ENCODE assay signal across 1 fruit fly cellular context in genomic region chr3R:21632930-21633780, dm6.
TF ChIP-seq lines count a peak whose summit lies in the region.

No protein-coding gene starts in this region.

TF ChIP-seq in whole organism, embryonic, 481 proteins besides CTCF, POLR2A, EP300 and RAD21 (continued from another document and continues in another):
- no peak for TF ChIP-seq HmgD (GFP tag; optimal IDR thresholded peaks at IDR 0.05; lab: Kevin White, UChicago)
- no peak for TF ChIP-seq CG2202 (tag; optimal IDR thresholded peaks at IDR 0.05; lab: Kevin White, UChicago)
- peak; percentile 4 for TF ChIP-seq Lhr (GFP tag; optimal IDR thresholded peaks at IDR 0.05; lab: Kevin White, UChicago)
- TF ChIP-seq CG31365 (tag; optimal IDR thresholded peaks at IDR 0.05; lab: Kevin White, UChicago): peak; percentile 41
- peak; percentile 4 for TF ChIP-seq CG10654 (GFP tag; optimal IDR thresholded peaks at IDR 0.05; lab: Kevin White, UChicago)
- TF ChIP-seq Dref (GFP tag; IDR thresholded peaks at IDR 0.05; lab: Robert Waterston, UW): no peak
- no peak for TF ChIP-seq toy (GFP tag; IDR thresholded peaks at IDR 0.05; lab: Robert Waterston, UW)
- TF ChIP-seq Doc2 (GFP tag; IDR thresholded peaks at IDR 0.05; lab: Robert Waterston, UW): no peak
- TF ChIP-seq CG4282 (GFP tag; optimal IDR thresholded peaks at IDR 0.05; lab: Kevin White, UChicago): no peak
- no peak for TF ChIP-seq D (optimal IDR thresholded peaks at IDR 0.05; lab: Kevin White, UChicago)
- TF ChIP-seq D (GFP tag; optimal IDR thresholded peaks at IDR 0.05; lab: Kevin White, UChicago): peak; percentile 29
- TF ChIP-seq Sox102F (GFP tag; optimal IDR thresholded peaks at IDR 0.05; lab: Kevin White, UChicago): peak; percentile 74
- no peak for TF ChIP-seq gcm (GFP tag; optimal IDR thresholded peaks at IDR 0.05; lab: Kevin White, UChicago)
- TF ChIP-seq CG1792 (GFP tag; optimal IDR thresholded peaks at IDR 0.05; lab: Kevin White, UChicago): no peak
- peak; percentile 56 for TF ChIP-seq CG8388 (GFP tag; optimal IDR thresholded peaks at IDR 0.05; lab: Kevin White, UChicago)
- peak; percentile 34 for TF ChIP-seq CG12104 (GFP tag; optimal IDR thresholded peaks at IDR 0.05; lab: Kevin White, UChicago)
- no peak for TF ChIP-seq CG8944 (GFP tag; optimal IDR thresholded peaks at IDR 0.05; lab: Kevin White, UChicago)
- no peak for TF ChIP-seq H2.0 (GFP tag; IDR thresholded peaks at IDR 0.05; lab: Robert Waterston, UW)
- TF ChIP-seq CG5245 (GFP tag; optimal IDR thresholded peaks at IDR 0.05; lab: Kevin White, UChicago): no peak
- TF ChIP-seq CG10209 (GFP tag; optimal IDR thresholded peaks at IDR 0.05; lab: Kevin White, UChicago): peak; percentile 34
- no peak for TF ChIP-seq Gsc (GFP tag; IDR thresholded peaks at IDR 0.05; lab: Robert Waterston, UW)
- no peak for TF ChIP-seq vnd (GFP tag; IDR thresholded peaks at IDR 0.05; lab: Robert Waterston, UW; ENCODE audit: partially characterized antibody)
- TF ChIP-seq sens (GFP tag; lab: Kevin White, UChicago): peak; percentile 80
- TF ChIP-seq D19B (GFP tag; optimal IDR thresholded peaks at IDR 0.05; lab: Kevin White, UChicago): no peak
- TF ChIP-seq grn (GFP tag; optimal IDR thresholded peaks at IDR 0.05; lab: Kevin White, UChicago): no peak
- TF ChIP-seq CG9727 (GFP tag; optimal IDR thresholded peaks at IDR 0.05; lab: Kevin White, UChicago): peak; percentile 40
- TF ChIP-seq Abd-B (GFP tag; optimal IDR thresholded peaks at IDR 0.05; lab: Kevin White, UChicago): no peak
- TF ChIP-seq Ssrp (tag; optimal IDR thresholded peaks at IDR 0.05; lab: Kevin White, UChicago): peak; percentile 40
- TF ChIP-seq CG1233 (GFP tag; optimal IDR thresholded peaks at IDR 0.05; lab: Kevin White, UChicago): peak; percentile 11
- TF ChIP-seq Awh (GFP tag; IDR thresholded peaks at IDR 0.05; lab: Robert Waterston, UW): no peak
- TF ChIP-seq dmrt99B (tag; optimal IDR thresholded peaks at IDR 0.05; lab: Kevin White, UChicago): peak; percentile 52
- TF ChIP-seq CG16863 (GFP tag; optimal IDR thresholded peaks at IDR 0.05; lab: Kevin White, UChicago): no peak
- TF ChIP-seq CG6854 (GFP tag; optimal IDR thresholded peaks at IDR 0.05; lab: Kevin White, UChicago): no peak
- TF ChIP-seq br (optimal IDR thresholded peaks at IDR 0.05; lab: Kevin White, UChicago): no peak
- TF ChIP-seq CG7928 (GFP tag; optimal IDR thresholded peaks at IDR 0.05; lab: Kevin White, UChicago): no peak
- TF ChIP-seq CG11398 (GFP tag; optimal IDR thresholded peaks at IDR 0.05; lab: Kevin White, UChicago): no peak
- TF ChIP-seq Dbx (GFP tag; IDR thresholded peaks at IDR 0.05; lab: Robert Waterston, UW): no peak
- peak in 1 of 2 experiments; percentile 71 for TF ChIP-seq bsh (GFP tag; optimal IDR thresholded peaks at IDR 0.05; lab: Kevin White, UChicago)
- TF ChIP-seq chinmo (GFP tag; IDR thresholded peaks at IDR 0.05; lab: Robert Waterston, UW; ENCODE audit: partially characterized antibody): no peak
- no peak for TF ChIP-seq zfh2 (GFP tag; optimal IDR thresholded peaks at IDR 0.05; lab: Kevin White, UChicago)
- TF ChIP-seq Neu2 (GFP tag; optimal IDR thresholded peaks at IDR 0.05; lab: Kevin White, UChicago; ENCODE audit: borderline replicate concordance): no peak
- no peak for TF ChIP-seq Camta (GFP tag; optimal IDR thresholded peaks at IDR 0.05; lab: Kevin White, UChicago)
- TF ChIP-seq Sry-δ (GFP tag; optimal IDR thresholded peaks at IDR 0.05; lab: Kevin White, UChicago): peak; percentile 27
- no peak for TF ChIP-seq zfh1 (GFP tag; IDR thresholded peaks at IDR 0.05; lab: Robert Waterston, UW)
- no peak for TF ChIP-seq run (tag; optimal IDR thresholded peaks at IDR 0.05; lab: Kevin White, UChicago)
- no peak for TF ChIP-seq Ets97D (GFP tag; optimal IDR thresholded peaks at IDR 0.05; lab: Kevin White, UChicago)
- TF ChIP-seq CG3407 (GFP tag; optimal IDR thresholded peaks at IDR 0.05; lab: Kevin White, UChicago): no peak
- no peak for TF ChIP-seq HLH4C (GFP tag; IDR thresholded peaks at IDR 0.05; lab: Robert Waterston, UW; ENCODE audit: partially characterized antibody)
- no peak for TF ChIP-seq Atf3 (GFP tag; optimal IDR thresholded peaks at IDR 0.05; lab: Kevin White, UChicago)
- TF ChIP-seq CG8478 (optimal IDR thresholded peaks at IDR 0.05; lab: Kevin White, UChicago): no peak
- TF ChIP-seq lab (GFP tag; optimal IDR thresholded peaks at IDR 0.05; lab: Kevin White, UChicago): peak; percentile 13
- peak; percentile 4 for TF ChIP-seq CG9817 (tag; optimal IDR thresholded peaks at IDR 0.05; lab: Kevin White, UChicago)
- peak; percentile 68 for TF ChIP-seq dmrt11E (tag; optimal IDR thresholded peaks at IDR 0.05; lab: Kevin White, UChicago)
- TF ChIP-seq CG4730 (GFP tag; IDR thresholded peaks at IDR 0.05; lab: Robert Waterston, UW): no peak
- TF ChIP-seq Dip2 (GFP tag; IDR thresholded peaks at IDR 0.05; lab: Robert Waterston, UW): no peak
- no peak for TF ChIP-seq CG9876 (GFP tag; optimal IDR thresholded peaks at IDR 0.05; lab: Kevin White, UChicago)
- no peak for TF ChIP-seq ac (GFP tag; optimal IDR thresholded peaks at IDR 0.05; lab: Kevin White, UChicago)
- TF ChIP-seq Gug (GFP tag; IDR thresholded peaks at IDR 0.05; lab: Robert Waterston, UW): no peak
- peak; percentile 27 for TF ChIP-seq CG12155 (GFP tag; optimal IDR thresholded peaks at IDR 0.05; lab: Kevin White, UChicago)
- TF ChIP-seq CG10274 (GFP tag; optimal IDR thresholded peaks at IDR 0.05; lab: Kevin White, UChicago): no peak
- TF ChIP-seq CG7357 (GFP tag; IDR thresholded peaks at IDR 0.05; lab: Robert Waterston, UW): no peak
- peak; percentile 10 for TF ChIP-seq CG15269 (tag; optimal IDR thresholded peaks at IDR 0.05; lab: Kevin White, UChicago)
- TF ChIP-seq Drgx (GFP tag; IDR thresholded peaks at IDR 0.05; lab: Robert Waterston, UW): no peak
- TF ChIP-seq CG12391 (tag; optimal IDR thresholded peaks at IDR 0.05; lab: Kevin White, UChicago): peak; percentile 79
- TF ChIP-seq CG10565 (GFP tag; optimal IDR thresholded peaks at IDR 0.05; lab: Kevin White, UChicago): no peak
- TF ChIP-seq Eip74EF (GFP tag; optimal IDR thresholded peaks at IDR 0.05; lab: Kevin White, UChicago): peak in 1 of 2 experiments; percentile 36
- TF ChIP-seq MESR4 (GFP tag; optimal IDR thresholded peaks at IDR 0.05; lab: Kevin White, UChicago): no peak
- no peak for TF ChIP-seq Max (GFP tag; optimal IDR thresholded peaks at IDR 0.05; lab: Kevin White, UChicago)
- TF ChIP-seq CG15601 (tag; optimal IDR thresholded peaks at IDR 0.05; lab: Kevin White, UChicago): peak; percentile 75
- TF ChIP-seq scrt (GFP tag; optimal IDR thresholded peaks at IDR 0.05; lab: Kevin White, UChicago): peak; percentile 24
- TF ChIP-seq Hr3 (GFP tag; optimal IDR thresholded peaks at IDR 0.05; lab: Kevin White, UChicago): peak; percentile 14
- TF ChIP-seq Fer3 (tag; optimal IDR thresholded peaks at IDR 0.05; lab: Kevin White, UChicago): peak; percentile 23
- TF ChIP-seq gcm2 (GFP tag; optimal IDR thresholded peaks at IDR 0.05; lab: Kevin White, UChicago): no peak
- TF ChIP-seq CG16813 (GFP tag; IDR thresholded peaks at IDR 0.05; lab: Robert Waterston, UW; ENCODE audit: partially characterized antibody): no peak
- TF ChIP-seq CG8765 (GFP tag; IDR thresholded peaks at IDR 0.05; lab: Robert Waterston, UW): no peak
- no peak for TF ChIP-seq B-H1 (GFP tag; IDR thresholded peaks at IDR 0.05; lab: Robert Waterston, UW)
- no peak for TF ChIP-seq CG17802 (tag; optimal IDR thresholded peaks at IDR 0.05; lab: Kevin White, UChicago)
- TF ChIP-seq onecut (GFP tag; IDR thresholded peaks at IDR 0.05; lab: Robert Waterston, UW): peak; percentile 41; the same call in 1 of the 2 replicates
- no peak for TF ChIP-seq CG10321 (GFP tag; IDR thresholded peaks at IDR 0.05; lab: Robert Waterston, UW)
- peak; percentile 10 for TF ChIP-seq CG18476 (GFP tag; optimal IDR thresholded peaks at IDR 0.05; lab: Kevin White, UChicago)
- TF ChIP-seq CG6689 (GFP tag; IDR thresholded peaks at IDR 0.05; lab: Robert Waterston, UW): no peak
- TF ChIP-seq gsb-n (tag; optimal IDR thresholded peaks at IDR 0.05; lab: Kevin White, UChicago): peak; percentile 58
- no peak for TF ChIP-seq Pdp1 (GFP tag; optimal IDR thresholded peaks at IDR 0.05; lab: Kevin White, UChicago)
- TF ChIP-seq ash1 (GFP tag; optimal IDR thresholded peaks at IDR 0.05; lab: Kevin White, UChicago): no peak
- no peak for TF ChIP-seq pum (GFP tag; optimal IDR thresholded peaks at IDR 0.05; lab: Kevin White, UChicago)
- TF ChIP-seq Dfd (GFP tag; optimal IDR thresholded peaks at IDR 0.05; lab: Kevin White, UChicago): no peak
- TF ChIP-seq lov (optimal IDR thresholded peaks at IDR 0.05; lab: Kevin White, UChicago): no peak
- TF ChIP-seq lov (GFP tag; IDR thresholded peaks at IDR 0.05; lab: Robert Waterston, UW): no peak
- no peak for TF ChIP-seq hkb (optimal IDR thresholded peaks at IDR 0.05; lab: Kevin White, UChicago)
- TF ChIP-seq hkb (GFP tag; IDR thresholded peaks at IDR 0.05; lab: Robert Waterston, UW): no peak
- TF ChIP-seq CG8924 (tag; optimal IDR thresholded peaks at IDR 0.05; lab: Kevin White, UChicago): peak; percentile 69
- no peak for TF ChIP-seq CG13287 (GFP tag; IDR thresholded peaks at IDR 0.05; lab: Robert Waterston, UW; ENCODE audit: partially characterized antibody)
- no peak for TF ChIP-seq bowl (GFP tag; IDR thresholded peaks at IDR 0.05; lab: Robert Waterston, UW)
- TF ChIP-seq CG2199 (GFP tag; IDR thresholded peaks at IDR 0.05; lab: Robert Waterston, UW): no peak
- TF ChIP-seq Mrtf (GFP tag; IDR thresholded peaks at IDR 0.05; lab: Robert Waterston, UW): no peak
- peak; percentile 26 for TF ChIP-seq nau (GFP tag; optimal IDR thresholded peaks at IDR 0.05; lab: Kevin White, UChicago)
- TF ChIP-seq ssp (GFP tag; IDR thresholded peaks at IDR 0.05; lab: Robert Waterston, UW): no peak
- TF ChIP-seq Bteb2 (GFP tag; optimal IDR thresholded peaks at IDR 0.05; lab: Kevin White, UChicago): no peak
- peak; percentile 54 for TF ChIP-seq CG17829 (tag; optimal IDR thresholded peaks at IDR 0.05; lab: Kevin White, UChicago)
- no peak for TF ChIP-seq nerfin-1 (tag; optimal IDR thresholded peaks at IDR 0.05; lab: Kevin White, UChicago)
- peak; percentile 31 for TF ChIP-seq trem (tag; optimal IDR thresholded peaks at IDR 0.05; lab: Kevin White, UChicago)
- TF ChIP-seq CoRest (tag; optimal IDR thresholded peaks at IDR 0.05; lab: Kevin White, UChicago): peak; percentile 71
- peak; percentile 29 for TF ChIP-seq NfI (GFP tag; optimal IDR thresholded peaks at IDR 0.05; lab: Kevin White, UChicago)
- peak; percentile 65 for TF ChIP-seq nom (GFP tag; optimal IDR thresholded peaks at IDR 0.05; lab: Kevin White, UChicago)
- TF ChIP-seq exex (tag; optimal IDR thresholded peaks at IDR 0.05; lab: Kevin White, UChicago): no peak
- no peak for TF ChIP-seq bigmax (GFP tag; optimal IDR thresholded peaks at IDR 0.05; lab: Kevin White, UChicago)
- TF ChIP-seq nerfin-2 (GFP tag; IDR thresholded peaks at IDR 0.05; lab: Robert Waterston, UW; ENCODE audit: partially characterized antibody): no peak
- TF ChIP-seq stwl (tag; optimal IDR thresholded peaks at IDR 0.05; lab: Kevin White, UChicago): peak; percentile 29
- no peak for TF ChIP-seq Ets65A (GFP tag; lab: Kevin White, UChicago)
- no peak for TF ChIP-seq CG31441 (GFP tag; IDR thresholded peaks at IDR 0.05; lab: Robert Waterston, UW)
- TF ChIP-seq croc (GFP tag; conservative IDR thresholded peaks at IDR 0.05; lab: Robert Waterston, UW): no peak; the same call in 2 of the 3 replicates
- TF ChIP-seq maf-S (GFP tag; optimal IDR thresholded peaks at IDR 0.05; lab: Kevin White, UChicago): no peak
- TF ChIP-seq Kr (GFP tag; optimal IDR thresholded peaks at IDR 0.05; lab: Kevin White, UChicago): peak; percentile 14
- no peak for TF ChIP-seq NFAT (GFP tag; IDR thresholded peaks at IDR 0.05; lab: Robert Waterston, UW)
- no peak for TF ChIP-seq CG17568 (GFP tag; optimal IDR thresholded peaks at IDR 0.05; lab: Kevin White, UChicago)
- TF ChIP-seq Oaz (GFP tag; IDR thresholded peaks at IDR 0.05; lab: Robert Waterston, UW): no peak
- TF ChIP-seq sisA (GFP tag; IDR thresholded peaks at IDR 0.05; lab: Robert Waterston, UW): no peak
- no peak for TF ChIP-seq Myb (GFP tag; optimal IDR thresholded peaks at IDR 0.05; lab: Kevin White, UChicago)
- TF ChIP-seq kni (GFP tag; optimal IDR thresholded peaks at IDR 0.05; lab: Kevin White, UChicago): peak; percentile 52
- no peak for TF ChIP-seq hbn (GFP tag; IDR thresholded peaks at IDR 0.05; lab: Robert Waterston, UW; ENCODE audit: partially characterized antibody)
- no peak for TF ChIP-seq Dad (GFP tag; optimal IDR thresholded peaks at IDR 0.05; lab: Kevin White, UChicago)
- no peak for TF ChIP-seq Elba2 (GFP tag; optimal IDR thresholded peaks at IDR 0.05; lab: Kevin White, UChicago)
- peak; percentile 3 for TF ChIP-seq tin (GFP tag; optimal IDR thresholded peaks at IDR 0.05; lab: Kevin White, UChicago)
- no peak for TF ChIP-seq cas (GFP tag; IDR thresholded peaks at IDR 0.05; lab: Robert Waterston, UW)
- TF ChIP-seq pros (GFP tag; optimal IDR thresholded peaks at IDR 0.05; lab: Kevin White, UChicago): peak; percentile 76
- TF ChIP-seq kay (GFP tag; optimal IDR thresholded peaks at IDR 0.05; lab: Kevin White, UChicago): peak; percentile 27
- TF ChIP-seq CG2116 (GFP tag; optimal IDR thresholded peaks at IDR 0.05; lab: Kevin White, UChicago): no peak
- TF ChIP-seq CG16779 (GFP tag; IDR thresholded peaks at IDR 0.05; lab: Robert Waterston, UW): no peak
- TF ChIP-seq otp (GFP tag; IDR thresholded peaks at IDR 0.05; lab: Robert Waterston, UW): no peak
- TF ChIP-seq CG2712 (tag; optimal IDR thresholded peaks at IDR 0.05; lab: Kevin White, UChicago): peak; percentile 84
- TF ChIP-seq fd3F (GFP tag; optimal IDR thresholded peaks at IDR 0.05; lab: Kevin White, UChicago): no peak
- no peak for TF ChIP-seq en (GFP tag; optimal IDR thresholded peaks at IDR 0.05; lab: Kevin White, UChicago)
- no peak for TF ChIP-seq CG10959 (GFP tag; IDR thresholded peaks at IDR 0.05; lab: Robert Waterston, UW)
- TF ChIP-seq CG4404 (GFP tag; IDR thresholded peaks at IDR 0.05; lab: Robert Waterston, UW): no peak
- no peak for TF ChIP-seq Rx (GFP tag; IDR thresholded peaks at IDR 0.05; lab: Robert Waterston, UW)
- no peak for TF ChIP-seq NC2α (GFP tag; optimal IDR thresholded peaks at IDR 0.05; lab: Kevin White, UChicago)
- no peak for TF ChIP-seq CG3847 (GFP tag; IDR thresholded peaks at IDR 0.05; lab: Robert Waterston, UW)
- TF ChIP-seq mld (GFP tag; IDR thresholded peaks at IDR 0.05; lab: Robert Waterston, UW; ENCODE audit: partially characterized antibody): no peak
- no peak for TF ChIP-seq CG15073 (GFP tag; optimal IDR thresholded peaks at IDR 0.05; lab: Kevin White, UChicago)
